Fruit fly (Drosophila melanogaster) whole organism, embryonic: ENCODE data around the gene CG14720.
A peak's percentile ranks its signal among the peaks of the same experiment; 100 is the strongest.

Source experiments
- Antp ChIP-seq: fragments of 200-800 bp; sonication (Bioruptor generic); optimal IDR thresholded peaks from 3 replicates; lab custom pipeline; 2016; ENCODE audit warnings: missing biosample characterization, missing genetic modification characterization
- BEAF-32 ChIP-seq: fragments of 200-800 bp; sonication (Bioruptor generic); optimal IDR thresholded peaks from 3 replicates; lab custom pipeline; 2017; ENCODE audit warnings: missing biosample characterization, missing genetic modification characterization, mild to moderate bottlenecking, moderate library complexity, missing genetic modification reagents
- CG11085 ChIP-seq: fragments of 200-800 bp; sonication (Bioruptor generic); IDR thresholded peaks from 2 replicates; pipeline ENCODE4 v1.3.6; 2022; ENCODE audit warnings: missing biosample characterization, missing genetic modification characterization
- CG12071 ChIP-seq: fragments of 200-800 bp; sonication (Bioruptor generic); optimal IDR thresholded peaks from 3 replicates; lab custom pipeline; 2018; ENCODE audit warnings: missing biosample characterization, mild to moderate bottlenecking, missing genetic modification characterization
- CG12236 ChIP-seq: fragments of 200-800 bp; sonication (Bioruptor generic); optimal IDR thresholded peaks from 2 replicates; lab custom pipeline; 2016; ENCODE audit warnings: missing biosample characterization, missing genetic modification characterization
- CG12391 ChIP-seq: fragments of 200-800 bp; sonication (Bioruptor generic); optimal IDR thresholded peaks from 3 replicates; lab custom pipeline; 2018; ENCODE audit warnings: missing biosample characterization, mild to moderate bottlenecking, missing genetic modification characterization, moderate library complexity
- CG13424 ChIP-seq: fragments of 200-800 bp; sonication (Bioruptor generic); optimal IDR thresholded peaks from 2 replicates; lab custom pipeline; 2019; ENCODE audit warnings: missing biosample characterization, mild to moderate bottlenecking, missing genetic modification characterization, moderate library complexity
- CG18599 ChIP-seq: fragments of 200-800 bp; sonication (Bioruptor generic); optimal IDR thresholded peaks from 3 replicates; lab custom pipeline; 2017; ENCODE audit warnings: missing biosample characterization, missing genetic modification characterization, mild to moderate bottlenecking, moderate library complexity, missing genetic modification reagents
- CG18764 ChIP-seq: fragments of 200-800 bp; sonication (Bioruptor generic); optimal IDR thresholded peaks from 3 replicates; lab custom pipeline; 2016; ENCODE audit warnings: missing biosample characterization, missing genetic modification characterization
- CG2199 ChIP-seq: fragments of 200-800 bp; sonication (Bioruptor generic); IDR thresholded peaks from 3 replicates; pipeline ENCODE4 v1.3.6; 2022; ENCODE audit warnings: missing biosample characterization, missing genetic modification characterization
- CG2712 ChIP-seq: fragments of 200-800 bp; optimal IDR thresholded peaks from 3 replicates; lab custom pipeline; 2019; ENCODE audit warnings: missing biosample characterization, mild to moderate bottlenecking, missing genetic modification characterization, moderate library complexity
- CG4328 ChIP-seq: fragments of 200-800 bp; sonication (Bioruptor generic); optimal IDR thresholded peaks from 3 replicates; lab custom pipeline; 2017; ENCODE audit warnings: missing biosample characterization, missing genetic modification reagents, missing genetic modification characterization
- CG4617 ChIP-seq: fragments of 200-800 bp; sonication (Bioruptor generic); optimal IDR thresholded peaks from 3 replicates; lab custom pipeline; 2016; ENCODE audit warnings: missing biosample characterization, missing genetic modification characterization, borderline replicate concordance
- CG6765 ChIP-seq: fragments of 200-800 bp; sonication (Bioruptor generic); optimal IDR thresholded peaks from 3 replicates; lab custom pipeline; 2017; ENCODE audit warnings: missing biosample characterization, mild to moderate bottlenecking, missing genetic modification characterization
- CG6791 ChIP-seq: fragments of 200-800 bp; sonication (Bioruptor generic); IDR thresholded peaks from 3 replicates; pipeline ENCODE4 v1.3.6; 2022; ENCODE audit warnings: missing biosample characterization, missing genetic modification characterization; ENCODE audit not compliant: partially characterized antibody
- CG7357 ChIP-seq: fragments of 200-800 bp; sonication (Bioruptor generic); IDR thresholded peaks from 3 replicates; pipeline ENCODE4 v1.3.6; 2022; ENCODE audit warnings: missing biosample characterization, missing genetic modification characterization
- CG7987 ChIP-seq: fragments of 200-800 bp; sonication (Bioruptor generic); optimal IDR thresholded peaks from 2 replicates; lab custom pipeline; 2018; ENCODE audit warnings: missing biosample characterization, mild to moderate bottlenecking, missing genetic modification characterization, moderate library complexity
- CG8359 ChIP-seq: fragments of 200-800 bp; sonication (Bioruptor generic); optimal IDR thresholded peaks from 2 replicates; lab custom pipeline; 2017; ENCODE audit warnings: missing biosample characterization, mild to moderate bottlenecking, missing genetic modification characterization, borderline replicate concordance
- CG9876 ChIP-seq: fragments of 200-800 bp; sonication (Bioruptor generic); optimal IDR thresholded peaks from 2 replicates; lab custom pipeline; 2016; ENCODE audit warnings: missing biosample characterization, missing genetic modification characterization
- Camta ChIP-seq: fragments of 200-800 bp; sonication (Bioruptor generic); optimal IDR thresholded peaks from 2 replicates; lab custom pipeline; 2016; ENCODE audit warnings: missing biosample characterization, missing genetic modification characterization
- Chrac-16 ChIP-seq: fragments of 200-800 bp; sonication (Bioruptor generic); optimal IDR thresholded peaks from 3 replicates; lab custom pipeline; 2016; ENCODE audit warnings: missing biosample characterization, missing genetic modification characterization
- CkIIα-i1 ChIP-seq: fragments of 200-800 bp; sonication (Bioruptor generic); IDR thresholded peaks from 2 replicates; pipeline ENCODE4 v1.3.6; 2022; ENCODE audit warnings: missing biosample characterization, missing genetic modification characterization
- D19A ChIP-seq: fragments of 200-800 bp; optimal IDR thresholded peaks from 3 replicates; lab custom pipeline; 2019; ENCODE audit warnings: missing biosample characterization, mild to moderate bottlenecking, missing genetic modification characterization, moderate library complexity
- D19B ChIP-seq: fragments of 200-800 bp; sonication (Bioruptor generic); optimal IDR thresholded peaks from 2 replicates; lab custom pipeline; 2017; ENCODE audit warnings: missing biosample characterization, mild to moderate bottlenecking, missing genetic modification characterization
- Dref ChIP-seq: fragments of 200-800 bp; sonication (Bioruptor generic); IDR thresholded peaks from 2 replicates; pipeline ENCODE4 v1.3.6; 2022; ENCODE audit warnings: missing biosample characterization, missing genetic modification characterization
- Fer2 ChIP-seq: fragments of 200-800 bp; sonication (Bioruptor generic); optimal IDR thresholded peaks from 2 replicates; lab custom pipeline; 2018; ENCODE audit warnings: missing biosample characterization, mild to moderate bottlenecking, missing genetic modification characterization, moderate library complexity
- HLHmδ ChIP-seq: fragments of 200-800 bp; sonication (Bioruptor generic); optimal IDR thresholded peaks from 2 replicates; lab custom pipeline; 2018; ENCODE audit warnings: missing biosample characterization, mild to moderate bottlenecking, missing genetic modification characterization, moderate library complexity
- Sox100B ChIP-seq: fragments of 200-800 bp; sonication (Bioruptor generic); optimal IDR thresholded peaks from 3 replicates; lab custom pipeline; 2018; ENCODE audit warnings: missing biosample characterization, mild to moderate bottlenecking, missing genetic modification characterization
- Taf1 ChIP-seq: fragments of 200-800 bp; sonication (Bioruptor generic); IDR thresholded peaks from 2 replicates; pipeline ENCODE4 v1.3.6; 2022; ENCODE audit warnings: missing biosample characterization, missing genetic modification characterization
- Tbp ChIP-seq: fragments of >200 bp; optimal IDR thresholded peaks from 2 replicates; lab custom pipeline; 2018; ENCODE audit warnings: missing biosample characterization, missing genetic modification characterization
- Usf ChIP-seq: fragments of 200-800 bp; sonication (Bioruptor generic); optimal IDR thresholded peaks from 2 replicates; lab custom pipeline; 2017; ENCODE audit warnings: missing genotype, missing biosample characterization, missing genetic modification characterization
- abd-A ChIP-seq: fragments of 200-800 bp; sonication (Bioruptor generic); optimal IDR thresholded peaks from 3 replicates; lab custom pipeline; 2019; ENCODE audit warnings: missing biosample characterization, mild to moderate bottlenecking, missing genetic modification characterization, moderate library complexity
- ac ChIP-seq: fragments of 200-800 bp; sonication (Bioruptor generic); optimal IDR thresholded peaks from 3 replicates; lab custom pipeline; 2017; ENCODE audit warnings: missing biosample characterization, mild to moderate bottlenecking, missing genetic modification characterization
- cad ChIP-seq: fragments of >200 bp; optimal IDR thresholded peaks from 2 replicates; lab custom pipeline; 2017; ENCODE audit warnings: missing biosample characterization, missing genetic modification characterization
- corto ChIP-seq: fragments of 200-800 bp; sonication (Bioruptor generic); optimal IDR thresholded peaks from 2 replicates; lab custom pipeline; 2016; ENCODE audit warnings: missing biosample characterization, mild to moderate bottlenecking, missing genetic modification characterization, moderate library complexity
- dm ChIP-seq: fragments of 200-800 bp; sonication (Bioruptor generic); optimal IDR thresholded peaks from 3 replicates; lab custom pipeline; 2016; ENCODE audit warnings: missing biosample characterization, missing genetic modification characterization
- grn ChIP-seq: fragments of 200-800 bp; sonication (Bioruptor generic); optimal IDR thresholded peaks from 3 replicates; lab custom pipeline; 2017; ENCODE audit warnings: missing biosample characterization, missing genetic modification characterization
- h ChIP-seq: fragments of >200 bp; optimal IDR thresholded peaks from 2 replicates; lab custom pipeline; 2017
- hth ChIP-seq: fragments of >200 bp; optimal IDR thresholded peaks from 2 replicates; lab custom pipeline; 2017; ENCODE audit warnings: inconsistent platforms
- jumu ChIP-seq: fragments of 200-800 bp; sonication (Bioruptor generic); optimal IDR thresholded peaks from 3 replicates; lab custom pipeline; 2016; ENCODE audit warnings: missing biosample characterization, missing genetic modification characterization
- kay ChIP-seq: fragments of 200-800 bp; sonication (Bioruptor generic); optimal IDR thresholded peaks from 2 replicates; lab custom pipeline; 2016; ENCODE audit warnings: missing biosample characterization, missing genetic modification characterization
- lab ChIP-seq: fragments of 200-800 bp; sonication (Bioruptor generic); optimal IDR thresholded peaks from 3 replicates; lab custom pipeline; 2017; ENCODE audit warnings: missing biosample characterization, missing genetic modification characterization, mild to moderate bottlenecking, moderate library complexity, missing genetic modification reagents
- mirr ChIP-seq: fragments of 200-800 bp; sonication (Bioruptor generic); optimal IDR thresholded peaks from 3 replicates; lab custom pipeline; 2018; ENCODE audit warnings: missing biosample characterization, mild to moderate bottlenecking, missing genetic modification characterization
- nerfin-1 ChIP-seq: fragments of 200-800 bp; sonication (Bioruptor generic); optimal IDR thresholded peaks from 3 replicates; lab custom pipeline; 2019; ENCODE audit warnings: missing biosample characterization, mild to moderate bottlenecking, missing genetic modification characterization, moderate library complexity
- pan ChIP-seq, 4 experiments: fragments of >200 bp in 3 of 4; fragments of 200-800 bp in 1 of 4; sonication (Bioruptor generic) in 1 of 4; optimal IDR thresholded peaks in 3 of 4; IDR thresholded peaks in 1 of 4; 2 replicates each; pipeline versions ENCODE4 v1.3.6 to Lab custom; 2017 to 2022; ENCODE audit warnings: missing biosample characterization in 2 of 4, missing genetic modification characterization in 2 of 4, mixed read lengths in 1 of 4
- pb ChIP-seq: fragments of 200-800 bp; sonication (Bioruptor generic); optimal IDR thresholded peaks from 3 replicates; lab custom pipeline; 2016; ENCODE audit warnings: missing biosample characterization, missing genetic modification characterization
- sim ChIP-seq: fragments of 200-800 bp; sonication (Bioruptor generic); IDR thresholded peaks from 2 replicates; pipeline ENCODE4 v1.3.6; 2022; ENCODE audit warnings: missing biosample characterization, missing genetic modification characterization
- vfl ChIP-seq: fragments of 200-800 bp; sonication (Bioruptor generic); optimal IDR thresholded peaks from 2 replicates; lab custom pipeline; 2016; ENCODE audit warnings: missing biosample characterization, missing genetic modification characterization
- wor ChIP-seq: fragments of 200-800 bp; sonication (Bioruptor generic); IDR thresholded peaks from 2 replicates; pipeline ENCODE4 v1.3.6; 2022; ENCODE audit warnings: missing biosample characterization, missing genetic modification characterization
- zen2 ChIP-seq: fragments of 200-800 bp; sonication (Bioruptor generic); IDR thresholded peaks from 3 replicates; pipeline ENCODE4 v1.3.6; 2022; ENCODE audit warnings: missing biosample characterization, missing genetic modification characterization; ENCODE audit not compliant: partially characterized antibody
- zfh2 ChIP-seq: fragments of 200-800 bp; sonication (Bioruptor generic); optimal IDR thresholded peaks from 2 replicates; lab custom pipeline; 2016; ENCODE audit warnings: missing biosample characterization, missing genetic modification characterization

The CG14720 gene

dm6 chr3R:11678016-11678415 is 33.5 kb upstream of the CG14720 start, which contains the start of gene CG18476 (continued):
- TF ChIP-seq CG7357 (GFP tag; lab: Robert Waterston, UW) (peak; percentile 88), pb (no peak), h (lab: Kevin White, UChicago) (no peak), CG7987 (GFP tag; lab: Kevin White, UChicago) (peak; percentile 50), CG4617 (GFP tag; lab: Kevin White, UChicago) (peak; percentile 90), abd-A (tag; lab: Kevin White, UChicago) (no peak), pan (optimal IDR thresholded peaks at IDR 0.05; lab: Kevin White, UChicago) (no peak), pan (GFP tag; optimal IDR thresholded peaks at IDR 0.05 in 1 of 2, IDR thresholded peaks at IDR 0.05 in 1 of 2) (peak in 1 of 2 experiments; percentile 97), Fer2 (tag; lab: Kevin White, UChicago) (peak; percentile 86), corto (GFP tag; lab: Kevin White, UChicago) (peak; percentile 57), wor (GFP tag; lab: Robert Waterston, UW) (peak; percentile 85), CkIIα-i1 (GFP tag; lab: Robert Waterston, UW) (no peak), zen2 (GFP tag; lab: Robert Waterston, UW) (no peak), CG2712 (tag; lab: Kevin White, UChicago) (peak; percentile 96), CG11085 (GFP tag; lab: Robert Waterston, UW) (peak; percentile 90), zfh2 (GFP tag; lab: Kevin White, UChicago) (peak; percentile 68), grn (GFP tag; lab: Kevin White, UChicago) (peak; percentile 66), vfl (GFP tag; lab: Kevin White, UChicago) (peak; percentile 69), CG12391 (tag; lab: Kevin White, UChicago) (peak; percentile 96), CG4328 (GFP tag; lab: Kevin White, UChicago) (peak; percentile 75), CG6791 (GFP tag; lab: Robert Waterston, UW) (no peak), CG2199 (peak; percentile 90), CG8359 (peak; percentile 73), Sox100B (GFP tag; lab: Kevin White, UChicago) (peak; percentile 90), dm (peak; percentile 21), jumu (GFP tag; lab: Kevin White, UChicago) (peak; percentile 50), Usf (GFP tag; lab: Kevin White, UChicago) (peak; percentile 81), Camta (GFP tag; lab: Kevin White, UChicago) (peak; percentile 73), Dref (GFP tag; lab: Robert Waterston, UW) (no peak), Antp (GFP tag; lab: Kevin White, UChicago) (peak; percentile 36), sim (GFP tag; lab: Robert Waterston, UW) (peak; percentile 67; the same call in 1 of the 2 replicates), D19B (peak; percentile 75), ac (GFP tag; lab: Kevin White, UChicago) (peak; percentile 34), cad (GFP tag; lab: Kevin White, UChicago) (no peak), CG12071 (peak; percentile 39), CG13424 (peak; percentile 95), CG12236 (GFP tag; lab: Kevin White, UChicago) (peak; percentile 45), nerfin-1 (peak; percentile 90), Chrac-16 (GFP tag; lab: Kevin White, UChicago) (peak; percentile 88), lab (GFP tag; lab: Kevin White, UChicago) (peak; percentile 93), Tbp (no peak), BEAF-32 (GFP tag; lab: Kevin White, UChicago) (peak; percentile 26), CG9876 (GFP tag; lab: Kevin White, UChicago) (no peak), D19A (peak; percentile 87), Taf1 (GFP tag; lab: Robert Waterston, UW) (peak; percentile 73), HLHmδ (GFP tag; lab: Kevin White, UChicago) (no peak), CG18599 (GFP tag; lab: Kevin White, UChicago) (peak; percentile 91), mirr (peak; percentile 60), CG6765 (GFP tag; lab: Kevin White, UChicago) (peak; percentile 80), CG18764 (GFP tag; lab: Kevin White, UChicago) (peak; percentile 87), kay (GFP tag; lab: Kevin White, UChicago) (peak; percentile 84), hth (lab: Kevin White, UChicago) (no peak)
